Worm (Caenorhabditis elegans) whole organism, L3 larva: Measurements from ENCODE around the gene dat-1.

Experiments used
- jun-1 ChIP-seq: fragments of 150-350 bp; optimal IDR thresholded peaks from 2 replicates; lab custom pipeline; 2014; ENCODE audit warnings: missing biosample characterization, missing genetic modification reagents, missing genetic modification characterization
- nhr-12 ChIP-seq: fragments of 150-350 bp; optimal IDR thresholded peaks from 2 replicates; lab custom pipeline; 2014; ENCODE audit warnings: missing biosample characterization, missing genetic modification characterization
- nhr-76 ChIP-seq: fragments of 150-350 bp; sonication (generic microtip); optimal IDR thresholded peaks from 5 replicates; lab custom pipeline; 2014; ENCODE audit warnings: missing biosample characterization, missing genetic modification characterization
- tbx-2 ChIP-seq: sonication (generic microtip); optimal IDR thresholded peaks from 2 replicates; lab custom pipeline; 2016; ENCODE audit warnings: mild to moderate bottlenecking, missing genetic modification characterization, missing compliant biosample characterization

- TF ChIP-seq nhr-76 (tag; lab: Kevin White, UChicago) (no peak), nhr-12 (tag; lab: Kevin White, UChicago) (no peak), jun-1 (tag; lab: Kevin White, UChicago) (peak; percentile 9), tbx-2 (tag; lab: Kevin White, UChicago) (no peak)
Observed at ce11 chrIII:9289815-9290214, 47.0 kb downstream of the dat-1 start.
